Worm (Caenorhabditis elegans) whole organism, young adult: Measurements from ENCODE around the gene nrfl-1.
A peak's percentile ranks its signal among the peaks of the same experiment; 100 is the strongest.

ENCODE experiments used
- B0336.3 ChIP-seq: fragments of 200-800 bp; sonication (Bioruptor generic); IDR thresholded peaks from 2 replicates; pipeline ENCODE4 v1.3.6; 2022; ENCODE audit warnings: missing genetic modification characterization, missing compliant biosample characterization
- D2030.7 ChIP-seq: fragments of 200-800 bp; sonication (Bioruptor generic); IDR thresholded peaks from 2 replicates; pipeline ENCODE4 v1.3.6; 2022; ENCODE audit warnings: missing genetic modification reagents, missing genetic modification characterization, missing compliant biosample characterization
- F22D6.2 ChIP-seq: sonication (generic microtip); optimal IDR thresholded peaks from 2 replicates; lab custom pipeline; 2016; ENCODE audit warnings: mild to moderate bottlenecking, missing genetic modification characterization, missing compliant biosample characterization
- F23B12.7 ChIP-seq: sonication (generic microtip); optimal IDR thresholded peaks from 2 replicates; lab custom pipeline; 2017; ENCODE audit warnings: missing genetic modification characterization, mild to moderate bottlenecking, missing compliant biosample characterization, antibody characterized with exemption, moderate library complexity; ENCODE audit not compliant: insufficient read depth
- F33H1.4 ChIP-seq: fragments of 200-800 bp; sonication (Bioruptor generic); IDR thresholded peaks from 2 replicates; pipeline ENCODE4 v1.3.6; 2022; ENCODE audit warnings: missing genetic modification reagents, missing genetic modification characterization, missing compliant biosample characterization
- F49E8.2 ChIP-seq: sonication (generic microtip); optimal IDR thresholded peaks from 3 replicates; lab custom pipeline; 2017; ENCODE audit warnings: missing genetic modification characterization, mild to moderate bottlenecking, missing compliant biosample characterization, antibody characterized with exemption, moderate library complexity; ENCODE audit not compliant: insufficient read depth
- F57A8.1 ChIP-seq: fragments of 200-800 bp; sonication (Bioruptor generic); optimal IDR thresholded peaks from 2 replicates; lab custom pipeline; 2018; ENCODE audit warnings: mild to moderate bottlenecking, missing genetic modification characterization, moderate library complexity, missing compliant biosample characterization
- T07F8.4 ChIP-seq: sonication (generic microtip); optimal IDR thresholded peaks from 2 replicates; lab custom pipeline; 2016; ENCODE audit warnings: mild to moderate bottlenecking, missing genetic modification characterization, moderate library complexity, missing compliant biosample characterization
- Y53G8AR.9 ChIP-seq: fragments of 200-800 bp; sonication (Bioruptor generic); conservative IDR thresholded peaks from 2 replicates; pipeline ENCODE4 v1.3.6; 2022; ENCODE audit warnings: missing genetic modification reagents, missing genetic modification characterization, missing compliant biosample characterization
- aptf-2 ChIP-seq: fragments of 200-800 bp; sonication (Bioruptor generic); conservative IDR thresholded peaks from 2 replicates; pipeline ENCODE4 v1.3.6; 2022; ENCODE audit warnings: missing genetic modification reagents, missing genetic modification characterization, missing compliant biosample characterization
- attf-3 ChIP-seq: fragments of 200-800 bp; sonication (Bioruptor generic); conservative IDR thresholded peaks from 2 replicates; pipeline ENCODE4 v1.3.6; 2022; ENCODE audit warnings: missing genetic modification reagents, missing genetic modification characterization, missing compliant biosample characterization
- attf-5 ChIP-seq: fragments of 200-800 bp; sonication (Bioruptor generic); optimal IDR thresholded peaks from 2 replicates; lab custom pipeline; 2018; ENCODE audit warnings: mild to moderate bottlenecking, missing genetic modification characterization, missing compliant biosample characterization
- attf-6 ChIP-seq: fragments of 200-800 bp; sonication (Bioruptor generic); IDR thresholded peaks from 2 replicates; pipeline ENCODE4 v1.3.6; 2022; ENCODE audit warnings: missing genetic modification reagents, missing genetic modification characterization, missing compliant biosample characterization
- cebp-1 ChIP-seq, 2 experiments: fragments of 200-800 bp in 1 of 2; sonication (Bioruptor generic) in 1 of 2; sonication (generic microtip) in 1 of 2; IDR thresholded peaks in 1 of 2; optimal IDR thresholded peaks in 1 of 2; 2 replicates each; pipeline versions ENCODE4 v1.3.6 to Lab custom; 2017 to 2022; ENCODE audit warnings: missing compliant biosample characterization in 2 of 2, missing genetic modification characterization in 2 of 2, mild to moderate bottlenecking in 1 of 2, missing genetic modification reagents in 1 of 2, moderate library complexity in 1 of 2
- ceh-27 ChIP-seq: fragments of 200-800 bp; sonication (Bioruptor generic); optimal IDR thresholded peaks from 2 replicates; lab custom pipeline; 2018; ENCODE audit warnings: mild to moderate bottlenecking, missing genetic modification characterization, moderate library complexity, missing compliant biosample characterization
- ceh-91 ChIP-seq: fragments of 200-800 bp; sonication (Bioruptor generic); IDR thresholded peaks from 2 replicates; pipeline ENCODE4 v1.3.6; 2022; ENCODE audit warnings: missing genetic modification reagents, missing genetic modification characterization, missing compliant biosample characterization
- dox-1 ChIP-seq: fragments of 200-800 bp; sonication (Bioruptor generic); IDR thresholded peaks from 2 replicates; pipeline ENCODE4 v1.3.6; 2022; ENCODE audit warnings: missing genetic modification reagents, missing genetic modification characterization, missing compliant biosample characterization
- dpl-1 ChIP-seq: fragments of 150-350 bp; optimal IDR thresholded peaks from 2 replicates; lab custom pipeline; 2014; ENCODE audit warnings: missing biosample characterization, missing genetic modification reagents, missing genetic modification characterization
- efl-1 ChIP-seq: fragments of 150-350 bp; optimal IDR thresholded peaks from 2 replicates; lab custom pipeline; 2014; ENCODE audit warnings: missing biosample characterization, missing genetic modification reagents, missing genetic modification characterization
- egl-18 ChIP-seq: fragments of 200-800 bp; sonication (Bioruptor generic); IDR thresholded peaks from 2 replicates; pipeline ENCODE4 v1.3.6; 2022; ENCODE audit warnings: missing genetic modification reagents, missing genetic modification characterization, missing compliant biosample characterization
- ekl-4 ChIP-seq: fragments of 200-800 bp; sonication (Bioruptor generic); IDR thresholded peaks from 2 replicates; pipeline ENCODE4 v1.3.6; 2022; ENCODE audit warnings: missing genetic modification reagents, missing genetic modification characterization, missing compliant biosample characterization
- him-1 ChIP-seq: sonication (generic microtip); optimal IDR thresholded peaks from 2 replicates; lab custom pipeline; 2016; ENCODE audit warnings: missing genotype, missing genetic modification reagents, missing genetic modification characterization, missing compliant biosample characterization
- hsf-1 ChIP-seq: fragments of 200-800 bp; sonication (Bioruptor generic); IDR thresholded peaks from 2 replicates; pipeline ENCODE4 v1.3.6; 2022; ENCODE audit warnings: missing genetic modification reagents, missing genetic modification characterization, missing compliant biosample characterization
- lag-1 ChIP-seq: fragments of 200-800 bp; sonication (Bioruptor generic); IDR thresholded peaks from 2 replicates; pipeline ENCODE4 v1.3.6; 2022; ENCODE audit warnings: missing genetic modification reagents, missing genetic modification characterization, missing compliant biosample characterization
- lin-35 ChIP-seq, 3 experiments: fragments of 150-350 bp in 2 of 3; sonication (generic microtip) in 1 of 3; optimal IDR thresholded peaks; 2 replicates each; lab custom pipeline; 2014 to 2018; ENCODE audit warnings: missing biosample characterization in 3 of 3, missing genetic modification characterization in 3 of 3, missing genetic modification reagents in 3 of 3
- madf-3 ChIP-seq: fragments of 200-800 bp; sonication (Bioruptor generic); IDR thresholded peaks from 2 replicates; pipeline ENCODE4 v1.3.6; 2022; ENCODE audit warnings: missing genetic modification reagents, missing genetic modification characterization, missing compliant biosample characterization
- madf-6 ChIP-seq: fragments of 200-800 bp; sonication (Bioruptor generic); IDR thresholded peaks from 2 replicates; pipeline ENCODE4 v1.3.6; 2022; ENCODE audit warnings: missing genetic modification reagents, missing genetic modification characterization, missing compliant biosample characterization
- madf-8 ChIP-seq: fragments of 200-800 bp; sonication (Bioruptor generic); conservative IDR thresholded peaks from 2 replicates; pipeline ENCODE4 v1.3.6; 2022; ENCODE audit warnings: missing genetic modification reagents, missing genetic modification characterization, missing compliant biosample characterization
- mcd-1 ChIP-seq: fragments of 200-800 bp; sonication (Bioruptor generic); IDR thresholded peaks from 2 replicates; pipeline ENCODE4 v1.3.6; 2022; ENCODE audit warnings: missing genetic modification reagents, missing genetic modification characterization, missing compliant biosample characterization
- mes-4 ChIP-seq: sonication (generic microtip); optimal IDR thresholded peaks from 2 replicates; lab custom pipeline; 2016; ENCODE audit warnings: missing genotype, missing genetic modification characterization, missing compliant biosample characterization
- nfya-1 ChIP-seq: sonication (generic microtip); optimal IDR thresholded peaks from 2 replicates; lab custom pipeline; 2017; ENCODE audit warnings: antibody characterized with exemption, missing compliant biosample characterization, missing genetic modification characterization, borderline replicate concordance; ENCODE audit not compliant: insufficient read depth
- nfyb-1 ChIP-seq: fragments of 200-800 bp; sonication (Bioruptor generic); IDR thresholded peaks from 2 replicates; pipeline ENCODE4 v1.3.6; 2022; ENCODE audit warnings: missing genetic modification reagents, missing genetic modification characterization, missing compliant biosample characterization
- rec-8 ChIP-seq, 2 experiments: sonication (generic microtip); optimal IDR thresholded peaks; 2 replicates each; lab custom pipeline; 2016; ENCODE audit warnings: mild to moderate bottlenecking in 2 of 2, missing genetic modification characterization in 2 of 2, missing genetic modification reagents in 2 of 2, missing genotype in 2 of 2, missing biosample characterization in 1 of 2, missing compliant biosample characterization in 1 of 2, moderate library complexity in 1 of 2
- sdz-38 ChIP-seq: sonication (generic microtip); optimal IDR thresholded peaks from 2 replicates; lab custom pipeline; 2016; ENCODE audit warnings: missing genotype, missing genetic modification characterization, missing compliant biosample characterization
- snpc-1.1 ChIP-seq: sonication (generic microtip); optimal IDR thresholded peaks from 2 replicates; lab custom pipeline; 2017; ENCODE audit warnings: missing genetic modification characterization, mild to moderate bottlenecking, missing compliant biosample characterization, antibody characterized with exemption, moderate library complexity, missing genotype, missing genetic modification reagents; ENCODE audit not compliant: insufficient read depth
- snpc-1.3 ChIP-seq: sonication (generic microtip); optimal IDR thresholded peaks from 2 replicates; lab custom pipeline; 2017; ENCODE audit warnings: missing genetic modification characterization, mild to moderate bottlenecking, missing compliant biosample characterization, antibody characterized with exemption, moderate library complexity, missing genotype, missing genetic modification reagents; ENCODE audit not compliant: insufficient read depth
- somi-1 ChIP-seq: fragments of 200-800 bp; sonication (Bioruptor generic); optimal IDR thresholded peaks from 2 replicates; lab custom pipeline; 2018; ENCODE audit warnings: mild to moderate bottlenecking, missing genetic modification characterization, missing compliant biosample characterization
- sptf-2 ChIP-seq: fragments of 200-800 bp; sonication (Bioruptor generic); optimal IDR thresholded peaks from 2 replicates; lab custom pipeline; 2018; ENCODE audit warnings: mild to moderate bottlenecking, missing genetic modification characterization, missing compliant biosample characterization
- tbp1 ChIP-seq: fragments of 200-800 bp; sonication (Bioruptor generic); optimal IDR thresholded peaks from 2 replicates; lab custom pipeline; 2018; ENCODE audit warnings: mild to moderate bottlenecking, missing genetic modification characterization, missing compliant biosample characterization
- unc-130 ChIP-seq: sonication (generic microtip); optimal IDR thresholded peaks from 2 replicates; lab custom pipeline; 2016; ENCODE audit warnings: missing genetic modification reagents, missing genetic modification characterization, missing compliant biosample characterization
- xnd-1 ChIP-seq: sonication (generic microtip); optimal IDR thresholded peaks from 2 replicates; lab custom pipeline; 2016; ENCODE audit warnings: missing genotype, missing genetic modification reagents, missing genetic modification characterization, missing compliant biosample characterization
- ztf-25 ChIP-seq: fragments of 200-800 bp; sonication (Bioruptor generic); IDR thresholded peaks from 2 replicates; pipeline ENCODE4 v1.3.6; 2022; ENCODE audit warnings: missing genetic modification reagents, missing genetic modification characterization, missing compliant biosample characterization
- ztf-28 ChIP-seq: fragments of 200-800 bp; sonication (Bioruptor generic); IDR thresholded peaks from 2 replicates; pipeline ENCODE4 v1.3.6; 2022; ENCODE audit warnings: missing genetic modification reagents, missing genetic modification characterization, missing compliant biosample characterization

nrfl-1 gene

DNA sequence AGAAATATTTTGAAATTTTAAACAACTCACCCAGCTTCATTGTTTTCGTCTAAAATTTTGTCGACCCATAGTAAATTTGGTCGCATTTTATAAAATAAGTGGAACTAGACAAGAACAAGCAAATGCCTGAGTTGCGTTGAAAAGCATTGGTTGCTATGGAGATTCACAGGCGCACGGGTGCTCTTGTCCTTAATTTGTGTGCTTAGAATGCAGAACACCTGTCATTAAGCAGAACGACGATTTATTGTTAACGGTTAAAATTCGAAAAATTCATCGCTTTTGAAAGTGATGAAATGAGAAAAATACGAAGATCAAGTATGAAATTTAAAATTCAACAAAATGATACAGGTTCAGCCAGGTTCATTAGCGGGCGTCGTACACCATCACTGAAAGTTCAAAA is 27.2 kb downstream of the nrfl-1 start, which contains the start of gene daf-10:
daf-10 (minus strand) TSS at position 101 of the 400 bp plus-strand sequence.
- TF ChIP-seq ztf-28 (GFP tag; lab: Robert Waterston, UW): no peak
- no peak for TF ChIP-seq F57A8.1
- TF ChIP-seq nfyb-1 (GFP tag; lab: Robert Waterston, UW): no peak

DNA sequence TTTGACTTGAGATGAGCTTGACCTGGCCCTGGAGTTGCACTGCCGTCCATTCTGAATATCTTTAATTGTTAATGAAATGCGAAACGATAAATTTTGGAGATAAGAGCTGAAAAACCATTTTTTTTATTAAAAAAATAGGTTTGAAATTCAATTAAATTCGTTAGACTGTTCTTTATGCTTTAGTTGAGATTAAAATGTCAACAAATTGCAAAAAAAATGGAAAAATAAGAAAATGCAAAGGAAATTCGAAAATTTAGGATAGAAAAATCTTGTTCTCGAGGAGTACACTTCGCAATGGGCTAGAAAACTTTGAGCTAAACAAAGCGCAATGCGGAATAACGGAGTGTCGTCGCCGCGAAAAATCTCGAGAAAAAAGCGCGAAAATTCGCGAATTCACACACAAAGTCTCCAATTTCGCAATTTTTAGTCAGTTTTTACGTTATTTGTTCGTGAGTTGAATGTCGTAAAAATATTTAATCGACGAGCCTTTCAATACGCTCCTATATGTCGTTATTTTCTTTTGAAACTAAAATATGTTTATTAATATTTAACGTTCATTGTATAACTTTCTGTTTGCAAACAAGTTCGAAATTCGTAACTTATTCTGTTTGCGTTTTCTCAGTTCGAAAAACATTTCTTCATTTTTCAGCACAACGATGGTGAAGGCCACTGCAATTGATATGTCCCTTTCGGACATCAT is 28.1 kb downstream of the nrfl-1 start, which contains the start of the genes rpb-12 and aly-2:
rpb-12 (minus strand) TSS at position 51 of the 700 bp plus-strand sequence.
aly-2 (plus strand) TSS at position 650 of the 700 bp plus-strand sequence.
- no peak for TF ChIP-seq ztf-25 (GFP tag; lab: Robert Waterston, UW)
- TF ChIP-seq aptf-2: no peak
- TF ChIP-seq ceh-27: peak; percentile 23
- peak; percentile 100 for TF ChIP-seq attf-3 (GFP tag; lab: Robert Waterston, UW)
- TF ChIP-seq ceh-91 (GFP tag; lab: Robert Waterston, UW): peak; percentile 88
- TF ChIP-seq sptf-2 (GFP tag; lab: Kevin White, UChicago): no peak
- TF ChIP-seq cebp-1 (GFP tag; IDR thresholded peaks at IDR 0.05; lab: Robert Waterston, UW): peak; percentile 82
- peak; percentile 93 for TF ChIP-seq cebp-1 (tag; optimal IDR thresholded peaks at IDR 0.05; lab: Kevin White, UChicago)
- peak; percentile 54 for TF ChIP-seq attf-5 (GFP tag; lab: Kevin White, UChicago)
- no peak for TF ChIP-seq somi-1 (GFP tag; lab: Kevin White, UChicago)
- peak; percentile 64 for TF ChIP-seq F23B12.7
- peak; percentile 91 for TF ChIP-seq D2030.7 (GFP tag; lab: Robert Waterston, UW)
- TF ChIP-seq attf-6 (GFP tag; lab: Robert Waterston, UW): peak; percentile 83
- peak; percentile 97 for TF ChIP-seq madf-6
- no peak for TF ChIP-seq egl-18
- peak; percentile 92 for TF ChIP-seq dox-1 (GFP tag; lab: Robert Waterston, UW)
- peak; percentile 88 for TF ChIP-seq dpl-1 (GFP tag; lab: Kevin White, UChicago)
- no peak for TF ChIP-seq rec-8 (tag; optimal IDR thresholded peaks at IDR 0.05; lab: Kevin White, UChicago)
- peak; percentile 95 for TF ChIP-seq efl-1 (GFP tag; lab: Kevin White, UChicago)
- no peak for TF ChIP-seq F22D6.2 (tag; lab: Kevin White, UChicago)
- 0 out of 2 replicates have a peak, but pooled peaks have one; percentile 39 for TF ChIP-seq Y53G8AR.9 (GFP tag; lab: Robert Waterston, UW)
- TF ChIP-seq snpc-1.3: peak; percentile 50
- peak; percentile 67; the same call in 1 of the 2 replicates for TF ChIP-seq ekl-4 (GFP tag; lab: Robert Waterston, UW)
- peak; percentile 66 for TF ChIP-seq mcd-1
- 0 out of 2 replicates have a peak, but pooled peaks have one; percentile 24 for TF ChIP-seq madf-3 (GFP tag; lab: Robert Waterston, UW)
- no peak for TF ChIP-seq sdz-38
- TF ChIP-seq lin-35 (GFP tag; optimal IDR thresholded peaks at IDR 0.05; lab: Kevin White, UChicago): peak in 1 of 3 experiments; percentile 66
- TF ChIP-seq nfya-1 (tag; lab: Kevin White, UChicago): no peak
- no peak for TF ChIP-seq lag-1 (GFP tag; lab: Robert Waterston, UW)
- TF ChIP-seq xnd-1 (tag; lab: Kevin White, UChicago): peak; percentile 88
- TF ChIP-seq snpc-1.1 (tag; lab: Kevin White, UChicago): peak; percentile 59
- TF ChIP-seq madf-8 (GFP tag; lab: Robert Waterston, UW): peak; percentile 91
- no peak for TF ChIP-seq mes-4 (tag; lab: Kevin White, UChicago)
- TF ChIP-seq him-1 (tag; lab: Kevin White, UChicago): peak; percentile 75
- peak; percentile 58 for TF ChIP-seq tbp1 (GFP tag; lab: Kevin White, UChicago)
- peak; percentile 65 for TF ChIP-seq unc-130 (GFP tag; lab: Kevin White, UChicago)
- peak; percentile 74 for TF ChIP-seq B0336.3 (GFP tag; lab: Robert Waterston, UW)
- peak; percentile 64 for TF ChIP-seq F49E8.2 (tag; lab: Kevin White, UChicago)
- no peak for TF ChIP-seq F57A8.1
- no peak for TF ChIP-seq T07F8.4
- TF ChIP-seq hsf-1: peak; percentile 82
- TF ChIP-seq F33H1.4 (GFP tag; lab: Robert Waterston, UW): peak; percentile 78
